Fruit fly (Drosophila melanogaster) whole organism, embryonic: ENCODE results near the gene PAPLA1.

Source experiments
- ATbp ChIP-seq: fragments of 200-800 bp; sonication (Bioruptor generic); optimal IDR thresholded peaks from 2 replicates; lab custom pipeline; 2017; ENCODE audit warnings: missing biosample characterization, mild to moderate bottlenecking, missing genetic modification characterization, missing genetic modification reagents
- Bdp1 ChIP-seq: fragments of 200-800 bp; sonication (Bioruptor generic); optimal IDR thresholded peaks from 3 replicates; lab custom pipeline; 2016; ENCODE audit warnings: missing biosample characterization, missing genetic modification characterization
- CG11093 ChIP-seq: fragments of 200-800 bp; sonication (Bioruptor generic); IDR thresholded peaks from 3 replicates; pipeline ENCODE4 v1.3.6; 2022; ENCODE audit warnings: missing biosample characterization, missing genetic modification characterization
- CG11723 ChIP-seq: fragments of 200-800 bp; sonication (Bioruptor generic); optimal IDR thresholded peaks from 2 replicates; lab custom pipeline; 2017; ENCODE audit warnings: missing biosample characterization, mild to moderate bottlenecking, missing genetic modification characterization
- CG13287 ChIP-seq: fragments of 200-800 bp; sonication (Bioruptor generic); IDR thresholded peaks from 2 replicates; pipeline ENCODE4 v1.3.6; 2022; ENCODE audit warnings: missing biosample characterization, missing genetic modification characterization; ENCODE audit not compliant: partially characterized antibody
- CG14965 ChIP-seq: fragments of 200-800 bp; sonication (Bioruptor generic); optimal IDR thresholded peaks from 2 replicates; lab custom pipeline; 2016; ENCODE audit warnings: missing biosample characterization, missing genetic modification characterization, borderline replicate concordance
- CG15479 ChIP-seq: fragments of 200-800 bp; sonication (Bioruptor generic); optimal IDR thresholded peaks from 3 replicates; lab custom pipeline; 2019; ENCODE audit warnings: missing biosample characterization, mild to moderate bottlenecking, missing genetic modification characterization, moderate library complexity
- CG16813 ChIP-seq: fragments of 200-800 bp; sonication (Bioruptor generic); IDR thresholded peaks from 3 replicates; pipeline ENCODE4 v1.3.6; 2022; ENCODE audit warnings: missing biosample characterization, missing genetic modification characterization; ENCODE audit not compliant: partially characterized antibody
- CG17568 ChIP-seq: fragments of 200-800 bp; sonication (Bioruptor generic); optimal IDR thresholded peaks from 2 replicates; lab custom pipeline; 2018; ENCODE audit warnings: missing biosample characterization, mild to moderate bottlenecking, missing genetic modification characterization, moderate library complexity
- CG17829 ChIP-seq: fragments of 200-800 bp; optimal IDR thresholded peaks from 2 replicates; lab custom pipeline; 2019; ENCODE audit warnings: missing biosample characterization, mild to moderate bottlenecking, missing genetic modification characterization, moderate library complexity
- CG43689 ChIP-seq: fragments of 200-800 bp; sonication (Bioruptor generic); IDR thresholded peaks from 2 replicates; pipeline ENCODE4 v1.3.6; 2022; ENCODE audit warnings: missing biosample characterization, missing genetic modification characterization
- CG4707 ChIP-seq: fragments of 200-800 bp; sonication (Bioruptor generic); optimal IDR thresholded peaks from 2 replicates; lab custom pipeline; 2018; ENCODE audit warnings: missing biosample characterization, mild to moderate bottlenecking, missing genetic modification characterization, moderate library complexity
- CG4854 ChIP-seq: fragments of 200-800 bp; sonication (Bioruptor generic); optimal IDR thresholded peaks from 2 replicates; lab custom pipeline; 2016; ENCODE audit warnings: missing biosample characterization, missing genetic modification characterization, inconsistent platforms
- CG8359 ChIP-seq: fragments of 200-800 bp; sonication (Bioruptor generic); optimal IDR thresholded peaks from 2 replicates; lab custom pipeline; 2017; ENCODE audit warnings: missing biosample characterization, mild to moderate bottlenecking, missing genetic modification characterization, borderline replicate concordance
- CG8944 ChIP-seq: fragments of 200-800 bp; sonication (Bioruptor generic); optimal IDR thresholded peaks from 3 replicates; lab custom pipeline; 2016; ENCODE audit warnings: missing biosample characterization, missing genetic modification characterization
- CG9727 ChIP-seq: fragments of 200-800 bp; sonication (Bioruptor generic); optimal IDR thresholded peaks from 3 replicates; lab custom pipeline; 2017; ENCODE audit warnings: missing biosample characterization, mild to moderate bottlenecking, missing genetic modification characterization
- CG9932 ChIP-seq: fragments of 200-800 bp; sonication (Bioruptor generic); IDR thresholded peaks from 2 replicates; pipeline ENCODE4 v1.3.6; 2022; ENCODE audit warnings: missing biosample characterization, missing genetic modification characterization
- Dip3 ChIP-seq: fragments of 200-800 bp; sonication (Bioruptor generic); optimal IDR thresholded peaks from 3 replicates; lab custom pipeline; 2016; ENCODE audit warnings: missing biosample characterization, missing genetic modification characterization
- Doc2 ChIP-seq: fragments of 200-800 bp; sonication (Bioruptor generic); IDR thresholded peaks from 2 replicates; pipeline ENCODE4 v1.3.6; 2022; ENCODE audit warnings: missing biosample characterization, missing genetic modification characterization
- Drgx ChIP-seq: fragments of 200-800 bp; sonication (Bioruptor generic); IDR thresholded peaks from 2 replicates; pipeline ENCODE4 v1.3.6; 2022; ENCODE audit warnings: missing biosample characterization, missing genetic modification characterization
- Gug ChIP-seq: fragments of 200-800 bp; sonication (Bioruptor generic); IDR thresholded peaks from 4 replicates; pipeline ENCODE4 v1.3.6; 2022; ENCODE audit warnings: missing biosample characterization, missing genetic modification characterization
- H15 ChIP-seq: fragments of 200-800 bp; sonication (Bioruptor generic); IDR thresholded peaks from 3 replicates; pipeline ENCODE4 v1.3.6; 2022; ENCODE audit warnings: missing biosample characterization, missing genetic modification characterization
- Hr39 ChIP-seq: fragments of >200 bp; optimal IDR thresholded peaks from 2 replicates; lab custom pipeline; 2017
- Lim3 ChIP-seq: fragments of 200-800 bp; sonication (Bioruptor generic); IDR thresholded peaks from 2 replicates; pipeline ENCODE4 v1.3.6; 2022; ENCODE audit warnings: missing biosample characterization, missing genetic modification characterization
- MESR4 ChIP-seq: fragments of 200-800 bp; sonication (Bioruptor generic); optimal IDR thresholded peaks from 2 replicates; lab custom pipeline; 2018; ENCODE audit warnings: missing biosample characterization, mild to moderate bottlenecking, missing genetic modification characterization, moderate library complexity
- Neu2 ChIP-seq: fragments of 200-800 bp; sonication (Bioruptor generic); optimal IDR thresholded peaks from 3 replicates; lab custom pipeline; 2016; ENCODE audit warnings: missing biosample characterization, missing genetic modification characterization, borderline replicate concordance
- NfI ChIP-seq: fragments of 200-800 bp; sonication (Bioruptor generic); optimal IDR thresholded peaks from 3 replicates; lab custom pipeline; 2018; ENCODE audit warnings: missing biosample characterization, mild to moderate bottlenecking, missing genetic modification characterization, moderate library complexity
- Poxn ChIP-seq: fragments of 200-800 bp; sonication (Bioruptor generic); IDR thresholded peaks from 2 replicates; pipeline ENCODE4 v1.3.6; 2022; ENCODE audit warnings: missing biosample characterization, missing genetic modification characterization
- Scr ChIP-seq: fragments of 200-800 bp; sonication (Bioruptor generic); IDR thresholded peaks from 2 replicates; pipeline ENCODE4 v1.3.6; 2022; ENCODE audit warnings: missing biosample characterization, missing genetic modification characterization; ENCODE audit not compliant: partially characterized antibody
- Side ChIP-seq: fragments of 200-800 bp; sonication (Bioruptor generic); optimal IDR thresholded peaks from 2 replicates; lab custom pipeline; 2016; ENCODE audit warnings: missing biosample characterization, missing genetic modification characterization
- Sox100B ChIP-seq: fragments of 200-800 bp; sonication (Bioruptor generic); optimal IDR thresholded peaks from 3 replicates; lab custom pipeline; 2018; ENCODE audit warnings: missing biosample characterization, mild to moderate bottlenecking, missing genetic modification characterization
- ara ChIP-seq: fragments of 200-800 bp; sonication (Bioruptor generic); IDR thresholded peaks from 2 replicates; pipeline ENCODE4 v1.3.6; 2022; ENCODE audit warnings: missing biosample characterization, missing genetic modification characterization
- bowl ChIP-seq: fragments of 200-800 bp; sonication (Bioruptor generic); IDR thresholded peaks from 2 replicates; pipeline ENCODE4 v1.3.6; 2022; ENCODE audit warnings: missing biosample characterization, missing genetic modification characterization
- cas ChIP-seq: fragments of 200-800 bp; sonication (Bioruptor generic); IDR thresholded peaks from 2 replicates; pipeline ENCODE4 v1.3.6; 2022; ENCODE audit warnings: missing biosample characterization, missing genetic modification characterization
- cato ChIP-seq: fragments of 200-800 bp; sonication (Bioruptor generic); optimal IDR thresholded peaks from 2 replicates; lab custom pipeline; 2016; ENCODE audit warnings: missing biosample characterization, missing genetic modification characterization, borderline replicate concordance
- chif ChIP-seq, 2 experiments: fragments of 200-800 bp; sonication (Bioruptor generic); optimal IDR thresholded peaks; 3 replicates each; lab custom pipeline; 2016; ENCODE audit warnings: missing biosample characterization in 2 of 2, missing genetic modification characterization in 2 of 2
- ci ChIP-seq: fragments of 200-800 bp; sonication (Bioruptor generic); IDR thresholded peaks from 3 replicates; pipeline ENCODE4 v1.3.6; 2022; ENCODE audit warnings: missing biosample characterization, missing genetic modification characterization
- corto ChIP-seq: fragments of 200-800 bp; sonication (Bioruptor generic); optimal IDR thresholded peaks from 2 replicates; lab custom pipeline; 2016; ENCODE audit warnings: missing biosample characterization, mild to moderate bottlenecking, missing genetic modification characterization, moderate library complexity
- dmrt11E ChIP-seq: fragments of 200-800 bp; sonication (Bioruptor generic); optimal IDR thresholded peaks from 3 replicates; lab custom pipeline; 2018; ENCODE audit warnings: missing biosample characterization, mild to moderate bottlenecking, missing genetic modification characterization, moderate library complexity
- emc ChIP-seq: fragments of 200-800 bp; sonication (Bioruptor generic); optimal IDR thresholded peaks from 2 replicates; lab custom pipeline; 2016; ENCODE audit warnings: missing biosample characterization, missing genetic modification characterization
- exex ChIP-seq: fragments of 200-800 bp; sonication (Bioruptor generic); optimal IDR thresholded peaks from 4 replicates; lab custom pipeline; 2018; ENCODE audit warnings: missing biosample characterization, mild to moderate bottlenecking, missing genetic modification characterization, moderate library complexity
- fd96Cb ChIP-seq: fragments of 200-800 bp; sonication (Bioruptor generic); optimal IDR thresholded peaks from 2 replicates; lab custom pipeline; 2018; ENCODE audit warnings: missing biosample characterization, mild to moderate bottlenecking, missing genetic modification characterization, moderate library complexity
- ftz-f1 ChIP-seq: fragments of 200-800 bp; sonication (Bioruptor generic); optimal IDR thresholded peaks from 2 replicates; lab custom pipeline; 2016; ENCODE audit warnings: missing biosample characterization, missing genetic modification characterization
- lbe ChIP-seq: fragments of 200-800 bp; sonication (Bioruptor generic); optimal IDR thresholded peaks from 2 replicates; lab custom pipeline; 2016; ENCODE audit warnings: missing biosample characterization, mild to moderate bottlenecking, missing genetic modification characterization
- mirr ChIP-seq: fragments of 200-800 bp; sonication (Bioruptor generic); optimal IDR thresholded peaks from 3 replicates; lab custom pipeline; 2018; ENCODE audit warnings: missing biosample characterization, mild to moderate bottlenecking, missing genetic modification characterization
- rib ChIP-seq: fragments of 200-800 bp; sonication (Bioruptor generic); IDR thresholded peaks from 2 replicates; pipeline ENCODE4 v1.3.6; 2022; ENCODE audit warnings: missing biosample characterization, missing genetic modification characterization
- run ChIP-seq: fragments of 200-800 bp; sonication (Bioruptor generic); optimal IDR thresholded peaks from 3 replicates; lab custom pipeline; 2018; ENCODE audit warnings: missing biosample characterization, mild to moderate bottlenecking, missing genetic modification characterization
- sisA ChIP-seq: fragments of 200-800 bp; sonication (Bioruptor generic); IDR thresholded peaks from 2 replicates; pipeline ENCODE4 v1.3.6; 2022; ENCODE audit warnings: missing biosample characterization, missing genetic modification characterization
- so ChIP-seq: fragments of 200-800 bp; sonication (Bioruptor generic); IDR thresholded peaks from 3 replicates; pipeline ENCODE4 v1.3.6; 2022; ENCODE audit warnings: missing biosample characterization, missing genetic modification characterization
- sqz ChIP-seq: fragments of 200-800 bp; sonication (Bioruptor generic); optimal IDR thresholded peaks from 3 replicates; lab custom pipeline; 2018; ENCODE audit warnings: missing biosample characterization, mild to moderate bottlenecking, missing genetic modification characterization
- trh ChIP-seq: fragments of 200-800 bp; sonication (Bioruptor generic); optimal IDR thresholded peaks from 2 replicates; lab custom pipeline; 2016; ENCODE audit warnings: missing biosample characterization, missing genetic modification characterization
- wek ChIP-seq: fragments of 200-800 bp; sonication (Bioruptor generic); optimal IDR thresholded peaks from 3 replicates; lab custom pipeline; 2018; ENCODE audit warnings: missing biosample characterization, mild to moderate bottlenecking, missing genetic modification characterization, moderate library complexity

The PAPLA1 gene

dm6 chr2L:8097461-8097860, 62.0 kb downstream of the PAPLA1 start (continued):
- no peak for TF ChIP-seq chif (GFP tag; optimal IDR thresholded peaks at IDR 0.05; lab: Kevin White, UChicago)
- TF ChIP-seq corto (GFP tag; lab: Kevin White, UChicago), result no peak
- TF ChIP-seq Side (GFP tag; lab: Kevin White, UChicago), result peak; percentile 24
- no peak for TF ChIP-seq fd96Cb (tag; lab: Kevin White, UChicago)
- TF ChIP-seq CG11723 (GFP tag; lab: Kevin White, UChicago), result peak; percentile 52
- TF ChIP-seq wek (GFP tag; lab: Kevin White, UChicago), result peak; percentile 72
- no peak for TF ChIP-seq MESR4 (GFP tag; lab: Kevin White, UChicago)
- no peak for TF ChIP-seq Bdp1 (GFP tag; lab: Kevin White, UChicago)
- no peak for TF ChIP-seq CG16813 (GFP tag; lab: Robert Waterston, UW)
- TF ChIP-seq CG14965, result no peak
- TF ChIP-seq exex (tag; lab: Kevin White, UChicago), result peak; percentile 36
- TF ChIP-seq CG9932, result no peak
- peak; percentile 52 for TF ChIP-seq Sox100B (GFP tag; lab: Kevin White, UChicago)
- no peak for TF ChIP-seq bowl (GFP tag; lab: Robert Waterston, UW)
- TF ChIP-seq Drgx (GFP tag; lab: Robert Waterston, UW), result no peak
- peak; percentile 16 for TF ChIP-seq CG4854
- TF ChIP-seq Lim3 (GFP tag; lab: Robert Waterston, UW), result no peak
- TF ChIP-seq ci (GFP tag; lab: Robert Waterston, UW), result peak; percentile 65; the same call in 2 of the 3 replicates
- no peak for TF ChIP-seq cato (GFP tag; lab: Kevin White, UChicago)
- no peak for TF ChIP-seq ara
- no peak for TF ChIP-seq cas (GFP tag; lab: Robert Waterston, UW)
- TF ChIP-seq mirr (GFP tag; lab: Kevin White, UChicago), result peak; percentile 66
- TF ChIP-seq CG11093 (GFP tag; lab: Robert Waterston, UW), result no peak
- TF ChIP-seq ftz-f1, result no peak
- TF ChIP-seq trh, result no peak
- no peak for TF ChIP-seq Gug
- TF ChIP-seq CG9727 (GFP tag; lab: Kevin White, UChicago), result peak; percentile 63
- no peak for TF ChIP-seq CG43689 (GFP tag; lab: Robert Waterston, UW)
- TF ChIP-seq CG4707 (GFP tag; lab: Kevin White, UChicago), result peak; percentile 17
- TF ChIP-seq NfI (GFP tag; lab: Kevin White, UChicago), result peak; percentile 35
- peak; percentile 32 for TF ChIP-seq run (tag; lab: Kevin White, UChicago)
- no peak for TF ChIP-seq Hr39 (lab: Kevin White, UChicago)
- TF ChIP-seq Scr, result no peak
- no peak for TF ChIP-seq CG17829 (tag; lab: Kevin White, UChicago)
- no peak for TF ChIP-seq sisA (GFP tag; lab: Robert Waterston, UW)
- TF ChIP-seq sqz (GFP tag; lab: Kevin White, UChicago), result peak; percentile 54
- no peak for TF ChIP-seq CG8944 (GFP tag; lab: Kevin White, UChicago)
- TF ChIP-seq ATbp (GFP tag; lab: Kevin White, UChicago), result peak; percentile 67
- no peak for TF ChIP-seq lbe (GFP tag; lab: Kevin White, UChicago)
- no peak for TF ChIP-seq Poxn (GFP tag; lab: Robert Waterston, UW)
- TF ChIP-seq CG8359 (GFP tag; lab: Kevin White, UChicago), result peak; percentile 17
- TF ChIP-seq so (GFP tag; lab: Robert Waterston, UW), result no peak
- no peak for TF ChIP-seq H15 (GFP tag; lab: Robert Waterston, UW)
- no peak for TF ChIP-seq emc (GFP tag; lab: Kevin White, UChicago)
- no peak for TF ChIP-seq Neu2 (GFP tag; lab: Kevin White, UChicago)
- TF ChIP-seq Doc2, result no peak
- peak; percentile 18 for TF ChIP-seq dmrt11E (tag; lab: Kevin White, UChicago)
- peak; percentile 73 for TF ChIP-seq CG17568 (GFP tag; lab: Kevin White, UChicago)
- no peak for TF ChIP-seq rib (GFP tag; lab: Robert Waterston, UW)
- no peak for TF ChIP-seq Dip3 (GFP tag; lab: Kevin White, UChicago)
- 0 out of 2 replicates have a peak, but pooled peaks have one; percentile 12 for TF ChIP-seq CG13287 (GFP tag; lab: Robert Waterston, UW)
- TF ChIP-seq CG15479 (GFP tag; lab: Kevin White, UChicago), result peak; percentile 80
